Worm (Caenorhabditis elegans) whole organism, dauer: ENCODE results near the gene cth-1.

ENCODE experiments used
- unc-62 ChIP-seq: sonication (generic microtip); optimal IDR thresholded peaks from 2 replicates; lab custom pipeline; 2017; ENCODE audit warnings: missing biosample characterization, missing genetic modification reagents, missing genetic modification characterization

Gene cth-1

ce11 chrV:16094862-16095261 is 5.6 kb upstream of the cth-1 start:
- no peak for TF ChIP-seq unc-62 (GFP tag; lab: Kevin White, UChicago)

DNA sequence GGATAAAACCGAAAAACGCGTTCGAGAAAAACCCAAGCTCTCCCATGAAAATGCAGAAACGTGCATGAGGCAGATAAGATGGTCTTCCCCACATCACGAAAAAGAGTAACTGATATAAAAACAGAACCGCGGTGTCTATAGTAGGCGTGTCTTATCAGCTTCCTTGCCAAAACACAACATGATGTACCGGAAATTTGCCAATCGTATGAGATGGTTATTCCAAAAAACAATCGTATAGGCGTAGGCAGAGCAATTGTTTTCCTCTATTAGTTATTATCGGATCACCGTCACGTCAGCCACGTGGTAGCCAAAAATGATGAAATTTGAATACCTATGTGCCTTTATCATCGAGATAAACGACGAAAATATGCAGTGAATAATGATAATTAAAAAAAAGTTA is 1.0 kb upstream of the cth-1 start, which contains the start of gene str-7:
Gene str-7 (minus strand): TSS at position 101 of the 400 bp plus-strand sequence.
- TF ChIP-seq unc-62 (GFP tag; lab: Kevin White, UChicago), result no peak

ce11 chrV:16103594-16103993 is 3.1 kb downstream of the cth-1 start, which contains the start of gene argk-1:
TSS of gene argk-1 (plus strand) at chrV:16103894.
- TF ChIP-seq unc-62 (GFP tag; lab: Kevin White, UChicago), result no peak

DNA sequence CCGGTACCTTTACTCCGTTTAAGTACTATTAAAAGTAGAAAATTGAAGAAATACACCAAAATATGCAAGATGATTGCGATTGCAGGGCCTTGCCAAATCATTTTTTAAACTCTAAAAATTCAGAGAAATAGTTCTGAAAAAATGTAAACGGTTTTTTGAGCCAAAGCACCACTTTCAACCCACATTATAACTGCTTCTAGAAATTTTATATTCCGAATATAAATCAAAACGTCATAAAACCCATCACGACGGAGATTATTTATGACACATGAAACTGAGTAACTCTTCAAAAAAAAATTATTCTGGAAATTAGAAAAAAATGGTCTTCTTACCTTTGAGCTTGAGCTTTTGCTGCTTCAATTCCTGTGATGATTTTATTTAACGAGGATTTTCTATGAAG is 13.8 kb downstream of the cth-1 start, which contains the start of gene srxa-16:
Gene srxa-16 (minus strand): TSS at position 101 of the 400 bp plus-strand sequence.
- no peak for TF ChIP-seq unc-62 (GFP tag; lab: Kevin White, UChicago)

ce11 chrV:16115381-16115780 is 14.9 kb downstream of the cth-1 start, which contains the start of gene str-25:
TSS of gene str-25 (plus strand) at chrV:16115681.
- TF ChIP-seq unc-62 (GFP tag; lab: Kevin White, UChicago), result no peak

- no peak for TF ChIP-seq unc-62 (GFP tag; lab: Kevin White, UChicago)
Measured at ce11 chrV:16118601-16119000, 18.1 kb downstream of the cth-1 start, which contains the start of gene str-103. TSS of gene str-103 (minus strand) at chrV:16118701.

ce11 chrV:16120499-16120898 is 20.0 kb downstream of the cth-1 start:
- no peak for TF ChIP-seq unc-62 (GFP tag; lab: Kevin White, UChicago)

ce11 chrV:16120922-16121321 is 20.4 kb downstream of the cth-1 start, which contains the start of gene skr-3:
TSS of gene skr-3 (plus strand) at chrV:16121084.
- no peak for TF ChIP-seq unc-62 (GFP tag; lab: Kevin White, UChicago)

DNA sequence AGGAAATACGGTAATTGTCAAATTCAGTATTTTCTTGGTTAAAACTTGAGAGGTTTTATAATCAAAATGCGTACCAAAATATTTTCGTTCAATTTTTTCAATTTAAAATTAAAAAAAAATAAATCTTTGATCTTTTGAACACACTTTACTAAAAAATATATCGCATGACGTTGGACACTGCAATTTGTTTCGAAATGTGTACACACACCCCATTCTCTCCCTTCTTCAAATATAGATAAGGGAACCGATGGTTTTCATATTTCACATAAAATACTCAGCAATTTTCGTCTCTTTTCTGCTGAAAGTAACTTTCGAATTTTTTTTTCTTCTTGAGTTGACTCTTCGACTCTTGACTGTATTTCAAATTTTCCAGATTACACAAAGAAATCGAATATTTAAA is 21.0 kb downstream of the cth-1 start:
- no peak for TF ChIP-seq unc-62 (GFP tag; lab: Kevin White, UChicago)

ce11 chrV:16124739-16125138 is 24.3 kb downstream of the cth-1 start, which contains the start of gene nhr-111:
TSS of gene nhr-111 (minus strand) at chrV:16124839.
- TF ChIP-seq unc-62 (GFP tag; lab: Kevin White, UChicago), result no peak

DNA sequence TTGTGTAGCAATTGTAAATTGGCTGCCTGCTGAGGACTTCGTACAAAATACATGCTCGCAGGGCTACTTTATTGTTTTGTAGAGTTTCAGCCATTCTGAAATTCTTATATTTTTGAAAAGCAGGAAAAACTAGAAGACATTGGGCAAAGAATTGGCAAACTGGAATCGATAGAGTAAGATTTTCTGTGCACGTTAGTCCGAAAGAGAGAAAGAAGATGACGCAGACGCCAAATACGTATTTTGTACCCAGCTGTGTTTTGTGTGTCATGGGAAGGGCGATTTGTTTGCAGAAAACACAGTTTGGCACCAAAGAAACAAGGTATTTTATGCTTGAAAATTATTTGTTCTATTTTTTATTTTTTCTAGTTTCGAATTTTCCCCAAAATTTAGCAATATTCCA is 26.9 kb downstream of the cth-1 start, which contains the start of gene fbxa-143:
Gene fbxa-143 (minus strand): TSS at position 101 of the 400 bp plus-strand sequence.
- no peak for TF ChIP-seq unc-62 (GFP tag; lab: Kevin White, UChicago)

- TF ChIP-seq unc-62 (GFP tag; lab: Kevin White, UChicago), result no peak
Measured at ce11 chrV:16129116-16129515, 28.6 kb downstream of the cth-1 start.

DNA sequence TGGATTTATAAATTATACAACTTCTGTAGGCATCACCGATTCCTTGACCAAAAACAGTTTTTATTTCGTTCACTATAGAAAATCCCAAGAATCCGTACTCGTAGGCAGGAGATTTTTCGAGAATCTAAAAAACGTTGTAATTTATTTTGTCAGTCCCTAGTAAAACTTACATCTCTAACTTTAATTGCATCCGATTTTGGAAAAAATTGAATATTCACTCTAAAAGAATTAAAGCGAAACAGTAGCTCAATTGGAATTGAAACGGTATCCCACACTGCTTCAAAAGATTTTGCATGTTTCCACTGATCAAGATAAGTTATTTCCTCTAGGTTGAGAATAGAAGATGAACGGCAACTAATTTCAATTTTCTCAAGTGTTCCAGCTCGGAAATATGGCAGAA is 30.8 kb downstream of the cth-1 start, which contains the start of gene fbxa-142:
Gene fbxa-142 (minus strand): TSS at position 101 of the 400 bp plus-strand sequence.
- TF ChIP-seq unc-62 (GFP tag; lab: Kevin White, UChicago), result no peak

DNA sequence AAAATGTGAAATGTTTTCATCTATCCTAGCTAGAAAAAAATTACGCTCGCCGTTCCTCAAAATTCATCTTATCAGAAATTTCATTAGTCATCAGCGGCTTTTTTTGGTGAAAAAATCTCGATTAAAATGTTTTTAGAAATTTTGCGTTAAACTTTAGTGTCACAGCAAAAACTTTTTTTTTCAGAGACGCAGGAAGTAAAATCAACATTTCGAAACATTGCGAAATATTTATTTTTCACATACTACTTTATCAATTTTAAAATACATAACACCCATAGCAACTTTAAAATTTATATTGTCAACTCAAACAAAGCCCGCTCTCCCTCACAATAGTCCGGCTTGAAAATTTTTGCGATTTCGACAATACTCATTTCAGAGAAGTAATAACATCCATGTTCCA is 31.7 kb downstream of the cth-1 start:
- no peak for TF ChIP-seq unc-62 (GFP tag; lab: Kevin White, UChicago)

ce11 chrV:16132705-16133104 is 32.2 kb downstream of the cth-1 start, which contains the start of gene fbxa-144:
TSS of gene fbxa-144 (minus strand) at chrV:16132805.
- no peak for TF ChIP-seq unc-62 (GFP tag; lab: Kevin White, UChicago)

ce11 chrV:16137043-16137442 is 36.6 kb downstream of the cth-1 start, which contains the start of gene F44G3.7:
TSS of gene F44G3.7 (minus strand) at chrV:16137143.
- TF ChIP-seq unc-62 (GFP tag; lab: Kevin White, UChicago), result no peak

ce11 chrV:16139529-16139928 is 39.0 kb downstream of the cth-1 start, which contains the start of gene clc-11:
TSS of gene clc-11 (minus strand) at chrV:16139629.
- no peak for TF ChIP-seq unc-62 (GFP tag; lab: Kevin White, UChicago)
